Worm (Caenorhabditis elegans) whole organism, L1 larva: ENCODE data around the gene pdhk-2.

ENCODE experiments used
- C04F5.9 ChIP-seq: sonication (generic microtip); optimal IDR thresholded peaks from 2 replicates; lab custom pipeline; 2016; ENCODE audit warnings: missing genetic modification characterization, missing compliant biosample characterization
- C16A3.4 ChIP-seq: fragments of 150-350 bp; optimal IDR thresholded peaks from 2 replicates; lab custom pipeline; 2014; ENCODE audit warnings: missing biosample characterization, missing genetic modification characterization
- Y116A8C.19 ChIP-seq: sonication (generic microtip); optimal IDR thresholded peaks from 2 replicates; lab custom pipeline; 2016; ENCODE audit warnings: missing compliant biosample characterization, missing genetic modification characterization, borderline replicate concordance
- aha-1 ChIP-seq: fragments of 150-350 bp; optimal IDR thresholded peaks from 2 replicates; lab custom pipeline; 2014; ENCODE audit warnings: missing biosample characterization, missing genetic modification characterization
- alr-1 ChIP-seq: fragments of 200-800 bp; sonication (Bioruptor generic); optimal IDR thresholded peaks from 2 replicates; lab custom pipeline; 2018; ENCODE audit warnings: borderline replicate concordance, mild to moderate bottlenecking, missing genetic modification characterization, missing compliant biosample characterization
- blmp-1 ChIP-seq: fragments of 150-350 bp; optimal IDR thresholded peaks from 2 replicates; lab custom pipeline; 2014; ENCODE audit warnings: missing biosample characterization, missing genetic modification characterization
- ceh-82 ChIP-seq, 3 experiments: fragments of 150-350 bp in 1 of 3; sonication (generic microtip) in 2 of 3; optimal IDR thresholded peaks; 2 replicates each; lab custom pipeline; 2014 to 2017; ENCODE audit warnings: missing biosample characterization in 3 of 3, missing genetic modification characterization in 3 of 3
- dpl-1 ChIP-seq, 3 experiments: fragments of 150-350 bp in 2 of 3; sonication (generic microtip) in 1 of 3; optimal IDR thresholded peaks; 2 replicates each; lab custom pipeline; 2014 to 2017; ENCODE audit warnings: missing biosample characterization in 3 of 3, missing genetic modification characterization in 3 of 3, missing genetic modification reagents in 3 of 3
- dsc-1 ChIP-seq: sonication (generic microtip); optimal IDR thresholded peaks from 2 replicates; lab custom pipeline; 2016; ENCODE audit warnings: mild to moderate bottlenecking, missing genetic modification characterization, missing compliant biosample characterization
- efl-1 ChIP-seq, 4 experiments: fragments of 150-350 bp; optimal IDR thresholded peaks in 3 of 4; peaks in 1 of 4; 1 replicate in 1 of 4; 2 replicates in 3 of 4; lab custom pipeline; 2014; ENCODE audit warnings: missing biosample characterization in 2 of 4, missing genetic modification characterization in 2 of 4, missing genetic modification reagents in 2 of 4
- elt-3 ChIP-seq, 6 experiments: fragments of 150-350 bp in 1 of 6; sonication (generic microtip); optimal IDR thresholded peaks; 2 replicates each; lab custom pipeline; 2017 to 2018; ENCODE audit warnings: missing biosample characterization in 6 of 6, missing genetic modification characterization in 6 of 6, inconsistent platforms in 1 of 6
- ets-5 ChIP-seq: fragments of 200-800 bp; sonication (Bioruptor generic); IDR thresholded peaks from 2 replicates; pipeline ENCODE4 v1.3.6; 2022; ENCODE audit warnings: missing genetic modification characterization, missing compliant biosample characterization
- fkh-10 ChIP-seq: sonication (generic microtip); optimal IDR thresholded peaks from 2 replicates; lab custom pipeline; 2017; ENCODE audit warnings: missing biosample characterization, missing genetic modification reagents, missing genetic modification characterization
- fkh-8 ChIP-seq: sonication (generic microtip); optimal IDR thresholded peaks from 2 replicates; lab custom pipeline; 2016; ENCODE audit warnings: mild to moderate bottlenecking, missing genetic modification characterization, missing compliant biosample characterization
- fos-1 ChIP-seq: fragments of 150-350 bp; optimal IDR thresholded peaks from 2 replicates; lab custom pipeline; 2014; ENCODE audit warnings: missing biosample characterization, missing genetic modification characterization
- grh-1 ChIP-seq: fragments of 200-800 bp; sonication (Bioruptor generic); IDR thresholded peaks from 2 replicates; pipeline ENCODE4 v1.3.6; 2022; ENCODE audit warnings: missing genetic modification reagents, missing genetic modification characterization, missing compliant biosample characterization
- hlh-4 ChIP-seq: sonication (generic microtip); optimal IDR thresholded peaks from 2 replicates; lab custom pipeline; 2016; ENCODE audit warnings: mild to moderate bottlenecking, missing genetic modification characterization, missing compliant biosample characterization
- jun-1 ChIP-seq: fragments of 150-350 bp; optimal IDR thresholded peaks from 2 replicates; lab custom pipeline; 2014; ENCODE audit warnings: missing biosample characterization, missing genetic modification reagents, missing genetic modification characterization
- lin-13 ChIP-seq: fragments of 150-350 bp; optimal IDR thresholded peaks from 2 replicates; lab custom pipeline; 2014; ENCODE audit warnings: missing biosample characterization, missing genetic modification reagents, missing genetic modification characterization
- lin-14 ChIP-seq: fragments of 200-800 bp; sonication (Bioruptor generic); optimal IDR thresholded peaks from 2 replicates; lab custom pipeline; 2018; ENCODE audit warnings: mild to moderate bottlenecking, missing genetic modification characterization, moderate library complexity, missing compliant biosample characterization
- lin-35 ChIP-seq, 2 experiments: fragments of 150-350 bp; optimal IDR thresholded peaks; 2 replicates each; lab custom pipeline; 2014; ENCODE audit warnings: missing biosample characterization in 2 of 2, missing genetic modification characterization in 2 of 2, missing genetic modification reagents in 2 of 2
- lir-3 ChIP-seq: sonication (generic microtip); optimal IDR thresholded peaks from 2 replicates; lab custom pipeline; 2016; ENCODE audit warnings: mild to moderate bottlenecking, missing genetic modification characterization, moderate library complexity, missing compliant biosample characterization; ENCODE audit not compliant: poor library complexity
- lsy-2 ChIP-seq, 2 experiments: fragments of 150-350 bp; optimal IDR thresholded peaks; 2 replicates each; lab custom pipeline; 2014; ENCODE audit warnings: missing biosample characterization in 2 of 2, missing genetic modification characterization in 2 of 2
- mdl-1 ChIP-seq, 2 experiments: fragments of 150-350 bp; optimal IDR thresholded peaks; 2 replicates each; lab custom pipeline; 2014 to 2017; ENCODE audit warnings: missing biosample characterization in 2 of 2, missing genetic modification characterization in 2 of 2, inconsistent platforms in 1 of 2
- mef-2 ChIP-seq: fragments of 150-350 bp; optimal IDR thresholded peaks from 2 replicates; lab custom pipeline; 2014; ENCODE audit warnings: missing biosample characterization, missing genetic modification characterization
- mep-1 ChIP-seq: fragments of 150-350 bp; optimal IDR thresholded peaks from 2 replicates; lab custom pipeline; 2014; ENCODE audit warnings: missing biosample characterization, missing genetic modification characterization
- nhr-11 ChIP-seq: fragments of 150-350 bp; optimal IDR thresholded peaks from 2 replicates; lab custom pipeline; 2014; ENCODE audit warnings: missing biosample characterization, missing genetic modification characterization
- nhr-12 ChIP-seq: sonication (generic microtip); optimal IDR thresholded peaks from 2 replicates; lab custom pipeline; 2017; ENCODE audit warnings: missing biosample characterization, missing genetic modification characterization
- nhr-19 ChIP-seq: fragments of 200-800 bp; sonication (Bioruptor generic); conservative IDR thresholded peaks from 2 replicates; pipeline ENCODE4 v1.3.6; 2022; ENCODE audit warnings: missing genetic modification characterization, missing compliant biosample characterization
- nhr-20 ChIP-seq: sonication (generic microtip); optimal IDR thresholded peaks from 2 replicates; lab custom pipeline; 2016; ENCODE audit warnings: mild to moderate bottlenecking, missing genetic modification characterization, missing compliant biosample characterization
- nhr-28 ChIP-seq: fragments of 150-350 bp; optimal IDR thresholded peaks from 2 replicates; lab custom pipeline; 2014; ENCODE audit warnings: missing biosample characterization, missing genetic modification characterization
- nhr-47 ChIP-seq: sonication (generic microtip); optimal IDR thresholded peaks from 2 replicates; lab custom pipeline; 2016; ENCODE audit warnings: mild to moderate bottlenecking, missing genetic modification characterization, moderate library complexity, missing compliant biosample characterization
- nhr-71 ChIP-seq: sonication (generic microtip); optimal IDR thresholded peaks from 2 replicates; lab custom pipeline; 2016; ENCODE audit warnings: mild to moderate bottlenecking, missing genetic modification characterization, moderate library complexity, missing compliant biosample characterization
- nhr-76 ChIP-seq: sonication (generic microtip); optimal IDR thresholded peaks from 2 replicates; lab custom pipeline; 2017; ENCODE audit warnings: missing biosample characterization, missing genetic modification characterization
- nhr-85 ChIP-seq: sonication (generic microtip); peaks from one replicate; lab custom pipeline; 2016; ENCODE audit warnings: missing genetic modification characterization, inconsistent platforms, missing compliant biosample characterization
- nhr-90 ChIP-seq: sonication (generic microtip); optimal IDR thresholded peaks from 2 replicates; lab custom pipeline; 2016; ENCODE audit warnings: mild to moderate bottlenecking, missing genetic modification characterization, missing compliant biosample characterization; ENCODE audit not compliant: poor library complexity
- pax-3 ChIP-seq: fragments of 200-800 bp; sonication (Bioruptor generic); optimal IDR thresholded peaks from 2 replicates; lab custom pipeline; 2018; ENCODE audit warnings: mild to moderate bottlenecking, missing genetic modification characterization, moderate library complexity, missing compliant biosample characterization
- rnt-1 ChIP-seq: sonication (generic microtip); optimal IDR thresholded peaks from 2 replicates; lab custom pipeline; 2016; ENCODE audit warnings: mild to moderate bottlenecking, missing genetic modification characterization, moderate library complexity, missing compliant biosample characterization
- skn-1 ChIP-seq: fragments of 150-350 bp; optimal IDR thresholded peaks from 2 replicates; lab custom pipeline; 2014; ENCODE audit warnings: missing biosample characterization, missing genetic modification characterization
- snu-23 ChIP-seq: sonication (generic microtip); optimal IDR thresholded peaks from 2 replicates; lab custom pipeline; 2016; ENCODE audit warnings: missing genetic modification characterization, missing compliant biosample characterization
- swsn-7 ChIP-seq: sonication (generic microtip); optimal IDR thresholded peaks from 2 replicates; lab custom pipeline; 2016; ENCODE audit warnings: missing genetic modification characterization, missing compliant biosample characterization
- tbx-2 ChIP-seq: sonication (generic microtip); optimal IDR thresholded peaks from 2 replicates; lab custom pipeline; 2016; ENCODE audit warnings: missing genetic modification characterization, missing compliant biosample characterization
- tlp-1 ChIP-seq: fragments of 150-350 bp; optimal IDR thresholded peaks from 2 replicates; lab custom pipeline; 2014; ENCODE audit warnings: missing biosample characterization, missing genetic modification characterization
- unc-62 ChIP-seq: fragments of 150-350 bp; optimal IDR thresholded peaks from 2 replicates; lab custom pipeline; 2014; ENCODE audit warnings: missing biosample characterization, missing genetic modification reagents, missing genetic modification characterization
- xbp-1 ChIP-seq: sonication (generic microtip); optimal IDR thresholded peaks from 2 replicates; lab custom pipeline; 2016; ENCODE audit warnings: missing genetic modification characterization, missing compliant biosample characterization
- ztf-4 ChIP-seq: fragments of 150-350 bp; optimal IDR thresholded peaks from 2 replicates; lab custom pipeline; 2014; ENCODE audit warnings: missing biosample characterization, missing genetic modification characterization

pdhk-2 gene

DNA sequence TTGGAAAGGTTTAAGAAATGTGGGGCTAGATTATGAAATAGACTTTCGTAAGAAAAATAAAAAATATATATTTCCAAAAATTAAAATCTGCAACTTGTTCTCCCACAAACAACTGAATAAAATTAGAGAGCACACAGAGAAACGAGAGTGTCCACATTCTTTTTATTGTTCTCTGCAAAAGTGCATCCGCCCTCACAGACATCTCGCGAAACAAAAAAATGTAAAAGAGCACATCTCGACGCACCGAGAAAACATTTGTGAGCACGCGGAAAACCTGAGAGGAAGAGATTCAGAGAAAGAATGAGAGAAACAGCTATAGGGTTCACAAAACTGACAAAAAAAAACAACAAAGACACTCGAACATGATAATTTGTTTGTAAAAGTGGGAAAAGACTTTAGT is 40.9 kb upstream of the pdhk-2 start:
- TF ChIP-seq nhr-76 (tag; lab: Kevin White, UChicago), result no peak
- TF ChIP-seq nhr-71 (tag; lab: Kevin White, UChicago), result peak; percentile 39
- TF ChIP-seq aha-1 (tag; lab: Kevin White, UChicago), result no peak
- TF ChIP-seq lin-14, result peak; percentile 86
- TF ChIP-seq nhr-11 (tag; lab: Kevin White, UChicago), result no peak
- TF ChIP-seq lsy-2 (tag; optimal IDR thresholded peaks at IDR 0.05; lab: Kevin White, UChicago), result peak; percentile 12 to 31
- peak; percentile 16 for TF ChIP-seq skn-1
- peak; percentile 67 for TF ChIP-seq fkh-10 (GFP tag; lab: Kevin White, UChicago)
- peak; percentile 24 for TF ChIP-seq fkh-8 (tag; lab: Kevin White, UChicago)
- TF ChIP-seq nhr-28 (tag; lab: Kevin White, UChicago), result no peak
- no peak for TF ChIP-seq Y116A8C.19
- no peak for TF ChIP-seq efl-1 (optimal IDR thresholded peaks at IDR 0.05; lab: Kevin White, UChicago)
- peak; percentile 2 to 3 for TF ChIP-seq efl-1 (GFP tag; optimal IDR thresholded peaks at IDR 0.05 in 1 of 2; lab: Kevin White, UChicago)
- peak; percentile 31 for TF ChIP-seq mef-2 (tag; lab: Kevin White, UChicago)
- no peak for TF ChIP-seq swsn-7
- TF ChIP-seq dsc-1, result peak; percentile 14
- no peak for TF ChIP-seq pax-3 (tag; lab: Kevin White, UChicago)
- TF ChIP-seq mep-1, result peak; percentile 3
- TF ChIP-seq tlp-1, result no peak

DNA sequence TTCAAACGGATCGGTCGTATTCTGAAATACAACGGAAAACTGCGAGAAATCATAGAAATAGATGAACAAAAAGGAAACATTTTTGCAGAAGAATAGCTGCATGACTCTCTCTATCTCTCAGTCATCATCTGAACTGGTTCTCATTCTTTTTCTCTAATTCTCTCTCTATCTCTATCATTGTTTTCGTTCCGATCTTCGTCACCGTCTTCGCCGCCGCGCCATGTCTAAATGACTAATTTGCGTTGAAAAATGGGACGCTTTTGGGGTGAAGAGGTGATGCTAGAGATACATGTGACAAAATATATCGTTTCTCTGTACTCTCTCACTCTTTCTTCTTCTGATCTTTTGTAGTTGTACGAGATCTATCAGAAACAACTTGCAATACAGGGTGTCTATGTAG is 39.3 kb upstream of the pdhk-2 start:
- peak; percentile 55 for TF ChIP-seq nhr-90 (tag; lab: Kevin White, UChicago)
- peak; percentile 18 for TF ChIP-seq C16A3.4
- TF ChIP-seq skn-1, result peak; percentile 21
- TF ChIP-seq mep-1, result peak; percentile 47
- TF ChIP-seq unc-62 (GFP tag; lab: Kevin White, UChicago), result no peak
- TF ChIP-seq mef-2 (tag; lab: Kevin White, UChicago), result no peak
- TF ChIP-seq efl-1 (optimal IDR thresholded peaks at IDR 0.05; lab: Kevin White, UChicago), result peak; percentile 5 to 33
- TF ChIP-seq efl-1 (GFP tag; optimal IDR thresholded peaks at IDR 0.05 in 1 of 2; lab: Kevin White, UChicago), result peak; percentile 20 to 86
- TF ChIP-seq nhr-71 (tag; lab: Kevin White, UChicago), result peak; percentile 81
- TF ChIP-seq blmp-1 (tag; lab: Kevin White, UChicago), result peak; percentile 81
- TF ChIP-seq C04F5.9 (tag; lab: Kevin White, UChicago), result no peak
- peak; percentile 79 for TF ChIP-seq snu-23 (GFP tag; lab: Kevin White, UChicago)
- TF ChIP-seq ceh-82 (tag; optimal IDR thresholded peaks at IDR 0.05; lab: Kevin White, UChicago), result peak in 1 of 3 experiments; percentile 20
- TF ChIP-seq dpl-1 (GFP tag; optimal IDR thresholded peaks at IDR 0.05; lab: Kevin White, UChicago), result peak in 2 of 3 experiments; percentile 33 to 43
- peak; percentile 53 for TF ChIP-seq jun-1 (tag; lab: Kevin White, UChicago)
- TF ChIP-seq mdl-1 (tag; optimal IDR thresholded peaks at IDR 0.05; lab: Kevin White, UChicago), result peak in 1 of 2 experiments; percentile 84
- TF ChIP-seq xbp-1 (tag; lab: Kevin White, UChicago), result peak; percentile 15
- peak; percentile 37 to 61 for TF ChIP-seq lin-35 (GFP tag; optimal IDR thresholded peaks at IDR 0.05; lab: Kevin White, UChicago)
- TF ChIP-seq nhr-20 (tag; lab: Kevin White, UChicago), result peak; percentile 87
- peak; percentile 11 for TF ChIP-seq nhr-47 (tag; lab: Kevin White, UChicago)
- peak; percentile 8 for TF ChIP-seq fos-1 (tag; lab: Kevin White, UChicago)
- peak; percentile 15 for TF ChIP-seq ztf-4
- peak; percentile 87 for TF ChIP-seq grh-1 (GFP tag; lab: Robert Waterston, UW)
- TF ChIP-seq nhr-12, result no peak
- TF ChIP-seq nhr-19 (GFP tag; lab: Robert Waterston, UW), result peak; percentile 53
- TF ChIP-seq lir-3 (tag; lab: Kevin White, UChicago), result peak; percentile 27
- no peak for TF ChIP-seq hlh-4
- TF ChIP-seq tbx-2 (tag; lab: Kevin White, UChicago), result peak; percentile 74
- TF ChIP-seq rnt-1 (tag; lab: Kevin White, UChicago), result peak; percentile 28
- no peak for TF ChIP-seq ets-5 (GFP tag; lab: Robert Waterston, UW)
- TF ChIP-seq lin-14, result peak; percentile 89
- TF ChIP-seq elt-3 (tag; optimal IDR thresholded peaks at IDR 0.05; lab: Kevin White, UChicago), result peak in 2 of 6 experiments; percentile 76 to 89
- peak; percentile 97 for TF ChIP-seq nhr-85 (tag; lab: Kevin White, UChicago)
- TF ChIP-seq alr-1, result no peak
- TF ChIP-seq lsy-2 (tag; optimal IDR thresholded peaks at IDR 0.05; lab: Kevin White, UChicago), result peak in 1 of 2 experiments; percentile 55
- no peak for TF ChIP-seq lin-13 (GFP tag; lab: Kevin White, UChicago)
